Fruit fly (Drosophila melanogaster): Measurements from ENCODE around the gene CG14423.

Gene CG14423

dm6 chrX:2993098-2993773, 48.0 kb downstream of the CG14423 start:
- no peak for TF ChIP-seq CG17801 (GFP tag; optimal IDR thresholded peaks at IDR 0.05; ENCODE audit: partially characterized antibody)
